Fruit fly (Drosophila melanogaster): ENCODE results near the gene Brd7-9.
"Not testable (repeated sequence)": the region's sequence is repeated elsewhere in the genome, so short reads cannot be mapped to it uniquely, and the experiment has no call there.

The Brd7-9 gene

DNA sequence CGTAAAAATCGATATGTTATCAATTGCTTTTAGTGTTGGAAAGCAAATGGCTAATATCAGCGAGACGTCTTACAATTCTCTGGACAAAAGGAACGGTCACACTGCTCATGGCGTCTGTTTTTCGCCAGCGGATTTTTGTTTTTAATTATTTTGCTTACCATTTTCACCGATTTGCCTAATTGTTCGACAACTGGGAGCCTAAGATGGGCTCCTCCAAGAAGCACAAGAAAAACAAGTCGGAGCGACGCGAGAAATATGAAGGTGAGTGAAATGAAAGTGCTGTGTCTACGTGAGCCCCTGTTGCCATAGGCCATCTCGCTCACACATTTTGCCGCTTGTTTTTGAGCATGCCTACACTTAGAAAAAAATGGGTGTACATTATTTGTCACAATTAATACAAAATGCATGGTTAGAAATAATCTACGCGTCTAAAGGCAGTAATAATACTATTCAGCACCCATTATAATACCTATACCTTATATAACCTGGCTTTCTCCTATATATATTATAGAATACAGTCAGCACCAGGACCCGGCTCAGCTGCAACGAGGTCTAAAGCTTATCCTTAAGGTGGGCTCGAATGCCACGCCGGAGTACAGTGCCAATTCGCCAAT lies at the start of gene Brd7-9 (continued):
- TF ChIP-seq CG3065 (GFP tag; optimal IDR thresholded peaks at IDR 0.05): no peak
- TF ChIP-seq vvl (GFP tag; IDR thresholded peaks at IDR 0.05): peak; percentile 93
- no peak for TF ChIP-seq bigmax (GFP tag; optimal IDR thresholded peaks at IDR 0.05)
- TF ChIP-seq wek (GFP tag; optimal IDR thresholded peaks at IDR 0.05): peak; percentile 66
- peak; percentile 70 for TF ChIP-seq bab2 (GFP tag; optimal IDR thresholded peaks at IDR 0.05)
- peak; percentile 11 for TF ChIP-seq Hmx (GFP tag; optimal IDR thresholded peaks at IDR 0.05)
- TF ChIP-seq CG7271 (tag; optimal IDR thresholded peaks at IDR 0.05): no peak
- TF ChIP-seq Spps (tag; optimal IDR thresholded peaks at IDR 0.05): peak; percentile 6
- TF ChIP-seq CG30020 (tag; optimal IDR thresholded peaks at IDR 0.05): peak; percentile 31
- TF ChIP-seq CG34224 (GFP tag; IDR thresholded peaks at IDR 0.05; ENCODE audit: partially characterized antibody): no peak
- TF ChIP-seq Max (GFP tag; optimal IDR thresholded peaks at IDR 0.05): peak; percentile 58
- no peak for TF ChIP-seq HmgD (GFP tag; optimal IDR thresholded peaks at IDR 0.05)
- TF ChIP-seq tgo (GFP tag; IDR thresholded peaks at IDR 0.05): peak; percentile 67
- no peak for TF ChIP-seq grn (GFP tag; optimal IDR thresholded peaks at IDR 0.05)
- TF ChIP-seq Sox100B (GFP tag; optimal IDR thresholded peaks at IDR 0.05): peak; percentile 55
- TF ChIP-seq CG10565 (GFP tag; optimal IDR thresholded peaks at IDR 0.05): no peak
- peak; percentile 36 for TF ChIP-seq CTCF (GFP tag; optimal IDR thresholded peaks at IDR 0.05)
- peak; percentile 60 for TF ChIP-seq Aef1 (GFP tag; IDR thresholded peaks at IDR 0.05)
- peak; percentile 82 for TF ChIP-seq slbo (GFP tag; IDR thresholded peaks at IDR 0.05)
- TF ChIP-seq klu (GFP tag; IDR thresholded peaks at IDR 0.05): peak; percentile 47; the same call in 1 of the 2 replicates
- no peak for TF ChIP-seq ERR (GFP tag; optimal IDR thresholded peaks at IDR 0.05)
- peak; percentile 89 for TF ChIP-seq Ets65A (GFP tag)
- peak; percentile 82 for TF ChIP-seq Awh (GFP tag; IDR thresholded peaks at IDR 0.05)
- peak; percentile 57 for TF ChIP-seq slp2 (GFP tag; optimal IDR thresholded peaks at IDR 0.05)
- TF ChIP-seq salm (tag; optimal IDR thresholded peaks at IDR 0.05): peak; percentile 29
- TF ChIP-seq CG3407 (GFP tag; optimal IDR thresholded peaks at IDR 0.05): peak; percentile 33
- TF ChIP-seq org-1 (GFP tag; optimal IDR thresholded peaks at IDR 0.05): peak; percentile 69
- TF ChIP-seq Antp (GFP tag; optimal IDR thresholded peaks at IDR 0.05): peak; percentile 52
- TF ChIP-seq Mes4 (GFP tag; optimal IDR thresholded peaks at IDR 0.05): peak; percentile 35
- peak; percentile 79 for TF ChIP-seq CG1603 (tag; optimal IDR thresholded peaks at IDR 0.05)
- TF ChIP-seq Kr (GFP tag; optimal IDR thresholded peaks at IDR 0.05): no peak
- TF ChIP-seq Dip2 (GFP tag; IDR thresholded peaks at IDR 0.05): no peak
- peak; percentile 57 for TF ChIP-seq CG15514 (GFP tag; optimal IDR thresholded peaks at IDR 0.05)
- TF ChIP-seq Doc2 (GFP tag; IDR thresholded peaks at IDR 0.05): no peak
- peak; percentile 68; the same call in 2 of the 3 replicates for TF ChIP-seq Optix (GFP tag; IDR thresholded peaks at IDR 0.05)
- no peak for TF ChIP-seq CG4282 (GFP tag; optimal IDR thresholded peaks at IDR 0.05)
- peak; percentile 44 for TF ChIP-seq kay (GFP tag; optimal IDR thresholded peaks at IDR 0.05)
- peak; percentile 59 for TF ChIP-seq cas (GFP tag; IDR thresholded peaks at IDR 0.05)
- TF ChIP-seq CG17186 (GFP tag; optimal IDR thresholded peaks at IDR 0.05): no peak
- peak; percentile 16 for TF ChIP-seq gsb-n (tag; optimal IDR thresholded peaks at IDR 0.05)
- TF ChIP-seq sob (GFP tag; IDR thresholded peaks at IDR 0.05): peak; percentile 79
- TF ChIP-seq CG17912 (GFP tag; optimal IDR thresholded peaks at IDR 0.05): no peak

DNA sequence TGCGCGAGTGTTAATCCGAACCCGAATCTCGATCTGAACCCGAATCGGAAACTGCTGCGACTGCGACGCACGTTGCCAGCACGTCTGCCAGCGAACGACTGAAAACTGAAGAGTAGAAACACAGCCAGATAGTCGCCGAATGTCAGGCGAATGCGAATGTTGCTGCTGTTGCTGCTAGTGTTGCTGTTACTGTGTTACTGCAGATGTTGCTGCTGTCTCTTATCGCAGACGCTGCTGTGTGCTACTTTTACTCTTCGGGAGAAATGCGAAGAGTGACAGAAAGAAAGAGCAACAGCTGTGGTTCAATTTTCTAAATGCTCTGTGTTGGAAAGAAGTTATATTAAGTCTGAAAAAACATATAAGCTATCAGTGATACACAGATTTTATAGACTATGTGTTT lies 44.0 kb upstream of the Brd7-9 start, which contains the start of gene CG31904:
Gene CG31904, minus strand, starts transcription at position 101 of the 400 bp plus-strand sequence.
- TF ChIP-seq Lim3 (GFP tag; IDR thresholded peaks at IDR 0.05); esg (GFP tag; conservative IDR thresholded peaks at IDR 0.05); p53 (GFP tag; optimal IDR thresholded peaks at IDR 0.05): not testable (repeated sequence)
